Worm (Caenorhabditis elegans) whole organism, L4/young adult: ENCODE results near the gene E02H1.6.

Experiments used
- W03F9.2 ChIP-seq: fragments of 150-350 bp; optimal IDR thresholded peaks from 2 replicates; lab custom pipeline; 2014; ENCODE audit warnings: missing biosample characterization, missing genetic modification characterization
- dao-5 ChIP-seq: sonication (generic microtip); optimal IDR thresholded peaks from 2 replicates; lab custom pipeline; 2016; ENCODE audit warnings: missing genotype, missing genetic modification characterization, moderate library complexity, missing compliant biosample characterization
- him-1 ChIP-seq: sonication (generic microtip); optimal IDR thresholded peaks from 2 replicates; lab custom pipeline; 2016; ENCODE audit warnings: missing genotype, missing genetic modification reagents, missing genetic modification characterization, missing compliant biosample characterization

The E02H1.6 gene

ce11 chrII:9577630-9578029, 18.9 kb upstream of the E02H1.6 start:
- TF ChIP-seq W03F9.2 (tag; lab: Kevin White, UChicago) (no peak), dao-5 (tag; lab: Kevin White, UChicago) (no peak), him-1 (tag; lab: Kevin White, UChicago) (no peak)

- TF ChIP-seq dao-5 (tag; lab: Kevin White, UChicago) (no peak), him-1 (tag; lab: Kevin White, UChicago) (no peak), W03F9.2 (tag; lab: Kevin White, UChicago) (no peak)
Measured at ce11 chrII:9583461-9583860, 13.0 kb upstream of the E02H1.6 start, which contains the start of gene wee-1.1. Gene wee-1.1, minus strand, starts transcription at chrII:9583561.

DNA sequence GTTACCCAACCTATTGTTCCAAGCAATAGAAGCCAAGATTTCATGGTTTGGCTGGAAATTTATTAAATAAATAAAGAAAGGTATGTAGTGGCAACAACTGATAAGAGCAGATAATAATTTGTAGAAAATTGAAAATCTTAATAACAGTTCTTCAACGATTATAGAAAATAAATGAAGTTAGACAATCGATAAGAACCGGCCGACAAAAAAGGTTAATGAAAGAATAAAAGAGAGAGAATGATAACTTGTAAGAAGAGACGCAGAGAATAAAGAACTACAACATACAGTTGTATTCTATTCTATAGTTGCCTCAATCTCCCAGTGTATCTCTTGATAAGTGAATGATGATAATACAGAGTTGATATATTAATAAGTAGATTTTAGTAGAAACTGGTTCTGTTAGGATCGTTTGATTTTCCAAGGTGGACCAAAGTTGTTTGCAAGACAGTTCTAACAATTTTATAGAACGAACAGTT, 9.7 kb upstream of the E02H1.6 start, which contains the start of gene ugt-58:
TSS of gene ugt-58 (minus strand) at position 51 of the 476 bp plus-strand sequence.
- TF ChIP-seq dao-5 (tag; lab: Kevin White, UChicago) (no peak), W03F9.2 (tag; lab: Kevin White, UChicago) (no peak), him-1 (tag; lab: Kevin White, UChicago) (no peak)

DNA sequence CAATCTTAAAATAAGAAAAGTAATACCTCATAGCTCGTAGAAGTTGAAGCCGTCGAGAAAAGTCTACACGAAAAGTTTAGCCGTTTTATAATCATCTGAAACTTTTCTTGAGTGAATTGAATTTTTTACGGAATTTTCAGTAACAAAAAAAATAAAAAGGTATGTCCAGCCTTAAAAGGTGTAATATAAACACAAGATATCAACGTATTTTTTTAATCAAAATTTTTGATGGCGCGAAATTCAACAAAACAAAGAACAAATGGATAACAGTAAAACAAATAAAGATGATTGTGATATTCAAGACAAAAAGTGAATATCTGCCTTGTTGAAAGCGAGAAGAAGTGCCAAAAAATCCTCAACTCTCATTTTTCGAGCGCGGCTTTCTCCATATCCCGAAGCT, 6.8 kb upstream of the E02H1.6 start, which contains the start of gene eral-1:
TSS of gene eral-1 (minus strand) at position 101 of the 400 bp plus-strand sequence.
- TF ChIP-seq W03F9.2 (tag; lab: Kevin White, UChicago): no peak
- TF ChIP-seq him-1 (tag; lab: Kevin White, UChicago): no peak
- TF ChIP-seq dao-5 (tag; lab: Kevin White, UChicago): no peak

DNA sequence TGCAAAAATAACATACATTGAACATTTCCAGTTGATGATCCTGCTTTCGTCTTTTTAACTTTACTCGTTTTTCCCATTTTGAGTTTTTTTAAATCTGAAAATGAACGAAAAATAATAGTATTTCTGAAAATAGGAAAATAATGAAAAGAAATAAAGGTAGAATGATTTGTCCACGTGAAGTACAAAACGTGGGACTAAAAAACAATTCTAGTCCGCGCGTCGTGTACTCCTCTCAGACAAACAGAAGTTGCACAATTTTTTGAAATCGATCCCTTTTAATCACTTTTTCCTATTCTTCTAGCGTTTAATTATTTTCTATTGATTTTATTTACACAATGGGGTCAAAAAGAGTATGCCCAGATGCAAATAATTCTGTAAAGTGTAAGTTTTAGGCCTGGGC, 5.4 kb upstream of the E02H1.6 start, which contains the start of the genes E02H1.1 and tag-124:
TSS of gene E02H1.1 (minus strand) at position 94 of the 400 bp plus-strand sequence.
TSS of gene tag-124 (plus strand) at position 222 of the 400 bp plus-strand sequence.
- TF ChIP-seq him-1 (tag; lab: Kevin White, UChicago) (no peak), W03F9.2 (tag; lab: Kevin White, UChicago) (peak; percentile 55)

DNA sequence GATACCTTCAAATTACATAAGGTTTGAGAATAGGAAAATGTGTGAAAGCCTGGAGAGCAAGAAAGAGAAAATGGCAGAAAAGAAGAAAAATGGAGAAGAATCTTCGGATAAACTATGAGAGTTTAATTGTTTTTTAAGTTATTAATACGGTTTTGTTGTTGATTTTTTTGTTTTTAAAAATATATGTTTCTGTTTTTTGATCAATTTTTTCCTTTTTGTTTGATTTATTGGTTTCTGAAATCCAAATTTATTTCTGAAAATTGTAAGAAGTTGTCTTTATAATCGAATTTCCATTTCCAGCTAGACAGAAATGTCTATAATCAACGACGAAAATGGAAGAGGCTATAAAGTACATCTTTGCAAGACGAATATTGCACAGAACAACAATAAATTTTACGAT, 3.8 kb upstream of the E02H1.6 start, which contains the start of gene parp-2:
TSS of gene parp-2 (plus strand) at position 301 of the 400 bp plus-strand sequence.
- no peak for TF ChIP-seq W03F9.2 (tag; lab: Kevin White, UChicago)
- TF ChIP-seq him-1 (tag; lab: Kevin White, UChicago): no peak
- TF ChIP-seq dao-5 (tag; lab: Kevin White, UChicago): no peak

ce11 chrII:9594924-9595323, 1.6 kb upstream of the E02H1.6 start, which contains the start of gene E02H1.5:
Gene E02H1.5, plus strand, starts transcription at chrII:9595224.
- TF ChIP-seq W03F9.2 (tag; lab: Kevin White, UChicago): no peak
- TF ChIP-seq dao-5 (tag; lab: Kevin White, UChicago): no peak
- TF ChIP-seq him-1 (tag; lab: Kevin White, UChicago): no peak

- TF ChIP-seq him-1 (tag; lab: Kevin White, UChicago): no peak
- no peak for TF ChIP-seq W03F9.2 (tag; lab: Kevin White, UChicago)
- no peak for TF ChIP-seq dao-5 (tag; lab: Kevin White, UChicago)
Measured at ce11 chrII:9597516-9598047, 1.1 kb downstream of the E02H1.6 start, which contains the start of gene mrpl-53. Gene mrpl-53, plus strand, starts transcription at chrII:9597622.

ce11 chrII:9600022-9600722, 3.7 kb downstream of the E02H1.6 start:
- TF ChIP-seq him-1 (tag; lab: Kevin White, UChicago): no peak
- TF ChIP-seq dao-5 (tag; lab: Kevin White, UChicago): no peak
- no peak for TF ChIP-seq W03F9.2 (tag; lab: Kevin White, UChicago)

- TF ChIP-seq him-1 (tag; lab: Kevin White, UChicago) (no peak), W03F9.2 (tag; lab: Kevin White, UChicago) (peak; percentile 29)
Measured at ce11 chrII:9601069-9601468, 4.6 kb downstream of the E02H1.6 start.

DNA sequence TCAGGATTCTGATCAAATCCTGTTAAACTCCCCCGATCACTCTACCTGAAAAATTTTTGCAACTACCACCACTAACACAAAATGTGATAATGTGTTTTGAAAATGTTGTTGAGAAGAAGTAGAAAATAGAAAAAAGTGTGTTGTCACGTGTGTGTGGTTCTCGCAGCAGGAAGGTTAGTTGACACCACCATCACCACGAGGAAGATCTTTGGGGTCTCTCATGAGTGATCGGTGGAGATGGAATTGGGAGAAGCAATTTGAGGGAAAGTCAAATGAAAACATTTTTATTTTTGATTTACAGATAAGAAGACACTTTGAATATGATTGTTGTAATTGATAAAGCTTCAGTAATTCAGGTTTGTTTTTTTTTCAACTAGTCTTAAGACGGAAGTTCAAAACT, 5.2 kb downstream of the E02H1.6 start:
- no peak for TF ChIP-seq dao-5 (tag; lab: Kevin White, UChicago)
- no peak for TF ChIP-seq him-1 (tag; lab: Kevin White, UChicago)
- no peak for TF ChIP-seq W03F9.2 (tag; lab: Kevin White, UChicago)

DNA sequence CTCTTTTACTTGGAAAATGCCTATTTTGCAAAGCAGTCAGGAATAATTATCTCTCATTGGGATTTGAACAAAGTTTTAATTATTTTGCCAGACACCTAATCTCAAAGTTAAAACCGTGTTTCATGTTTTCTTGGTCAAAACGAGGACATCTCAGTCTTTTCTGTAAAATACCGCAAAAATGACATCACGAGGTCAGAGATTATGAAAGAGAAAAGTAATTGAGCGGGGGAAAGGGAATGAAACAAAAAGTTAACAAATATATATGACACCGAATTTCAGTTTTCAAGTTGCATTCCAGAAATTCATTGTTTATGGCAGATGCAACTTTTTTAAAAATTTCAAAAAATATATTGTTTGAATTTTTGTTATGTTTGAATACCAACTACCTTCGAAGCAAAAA, 6.1 kb downstream of the E02H1.6 start:
- TF ChIP-seq W03F9.2 (tag; lab: Kevin White, UChicago) (no peak), dao-5 (tag; lab: Kevin White, UChicago) (no peak), him-1 (tag; lab: Kevin White, UChicago) (no peak)

DNA sequence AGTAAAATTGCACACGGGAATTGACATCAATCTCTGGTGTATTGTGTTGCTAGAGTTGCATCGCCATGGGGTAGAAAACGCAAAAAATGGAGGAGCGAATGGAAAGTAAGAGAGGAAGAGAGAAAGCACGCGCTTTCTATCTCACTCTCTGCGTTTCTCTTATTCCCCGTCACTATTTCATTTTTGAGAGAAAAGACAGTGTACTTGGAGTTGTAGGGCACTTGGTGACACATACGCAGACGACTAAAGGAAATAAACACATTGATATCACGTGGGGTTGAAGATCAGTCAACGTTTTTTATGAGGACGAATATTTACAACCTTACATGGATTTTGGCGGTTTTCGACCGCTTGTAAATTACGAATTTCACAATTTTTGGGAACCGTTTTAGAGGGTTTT, 6.9 kb downstream of the E02H1.6 start:
- TF ChIP-seq W03F9.2 (tag; lab: Kevin White, UChicago): peak; percentile 71
- TF ChIP-seq him-1 (tag; lab: Kevin White, UChicago): no peak
